Worm (Caenorhabditis elegans) whole organism, midembryonic: ENCODE measurements around the gene cah-4.

Experiments
- T22C8.4 ChIP-seq: fragments of 200-800 bp; sonication (Bioruptor generic); IDR thresholded peaks from 2 replicates; pipeline ENCODE4 v1.3.6; 2022; ENCODE audit warnings: missing genetic modification characterization, missing compliant biosample characterization
- cog-1 ChIP-seq: sonication (generic microtip); optimal IDR thresholded peaks from 2 replicates; lab custom pipeline; 2016; ENCODE audit warnings: missing genetic modification characterization, missing compliant biosample characterization
- flt-1 ChIP-seq: fragments of 200-800 bp; sonication (Bioruptor generic); IDR thresholded peaks from 2 replicates; pipeline ENCODE4 v1.3.6; 2022; ENCODE audit warnings: missing genetic modification characterization, missing compliant biosample characterization
- klf-2 ChIP-seq: fragments of 200-800 bp; sonication (Bioruptor generic); conservative IDR thresholded peaks from 2 replicates; pipeline ENCODE4 v1.3.6; 2022; ENCODE audit warnings: missing genetic modification reagents, missing genetic modification characterization, missing compliant biosample characterization
- med-1 ChIP-seq: sonication (generic microtip); optimal IDR thresholded peaks from 2 replicates; lab custom pipeline; 2017; ENCODE audit warnings: missing genetic modification characterization, mild to moderate bottlenecking, missing compliant biosample characterization, antibody characterized with exemption, missing genetic modification reagents; ENCODE audit not compliant: insufficient read depth
- ref-1 ChIP-seq: fragments of 200-800 bp; sonication (Bioruptor generic); conservative IDR thresholded peaks from 2 replicates; pipeline ENCODE4 v1.3.6; 2022; ENCODE audit warnings: missing genetic modification reagents, missing genetic modification characterization, missing compliant biosample characterization
- tab-1 ChIP-seq: fragments of 200-800 bp; sonication (Bioruptor generic); IDR thresholded peaks from 2 replicates; pipeline ENCODE4 v1.3.6; 2022; ENCODE audit warnings: missing genetic modification characterization, missing compliant biosample characterization
- ztf-23 ChIP-seq: fragments of 200-800 bp; sonication (Bioruptor generic); IDR thresholded peaks from 2 replicates; pipeline ENCODE4 v1.3.6; 2022; ENCODE audit warnings: missing genetic modification reagents, missing genetic modification characterization, missing compliant biosample characterization
- ztf-29 ChIP-seq: fragments of 200-800 bp; sonication (Bioruptor generic); IDR thresholded peaks from 2 replicates; pipeline ENCODE4 v1.3.6; 2022; ENCODE audit warnings: missing genetic modification reagents, missing genetic modification characterization, missing compliant biosample characterization

cah-4 gene

DNA sequence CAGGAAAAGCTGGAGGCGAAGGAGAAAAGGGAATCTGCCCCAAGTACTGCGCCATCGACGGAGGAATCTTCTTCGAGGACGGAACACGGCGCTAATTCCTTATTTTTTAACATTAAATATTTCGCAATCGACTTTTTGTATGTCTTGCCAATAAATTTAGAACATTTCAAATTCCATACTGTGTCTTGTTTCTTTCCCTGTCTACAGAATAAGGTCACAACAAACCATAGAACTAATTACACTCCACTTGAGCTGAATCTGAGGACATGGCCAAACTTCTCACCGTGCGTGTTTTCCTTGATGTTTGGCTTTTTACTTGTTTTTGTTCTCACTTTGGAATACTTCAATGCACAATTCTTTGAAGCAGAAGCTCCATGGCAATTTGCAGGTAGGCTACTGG is 50.0 kb downstream of the cah-4 start, which contains the start of gene F54B11.4:
Gene F54B11.4 (plus strand): TSS at position 301 of the 400 bp plus-strand sequence.
- no peak for TF ChIP-seq ref-1 (GFP tag; lab: Robert Waterston, UW)
- TF ChIP-seq ztf-23 (GFP tag; lab: Robert Waterston, UW), result no peak
- no peak for TF ChIP-seq tab-1 (GFP tag; lab: Robert Waterston, UW)
- no peak for TF ChIP-seq flt-1 (GFP tag; lab: Robert Waterston, UW)
- no peak for TF ChIP-seq ztf-29
- no peak for TF ChIP-seq cog-1 (tag; lab: Kevin White, UChicago)
- TF ChIP-seq klf-2, result no peak
- TF ChIP-seq med-1 (GFP tag; lab: Kevin White, UChicago), result no peak
- TF ChIP-seq T22C8.4 (GFP tag; lab: Robert Waterston, UW), result no peak
